Fruit fly (Drosophila melanogaster) whole organism, embryonic: ENCODE data around the gene Rbp.

Experiments used
- ATbp ChIP-seq: fragments of 200-800 bp; sonication (Bioruptor generic); optimal IDR thresholded peaks from 2 replicates; lab custom pipeline; 2017; ENCODE audit warnings: missing biosample characterization, mild to moderate bottlenecking, missing genetic modification characterization, missing genetic modification reagents
- BEAF-32 ChIP-seq: fragments of 200-800 bp; sonication (Bioruptor generic); optimal IDR thresholded peaks from 3 replicates; lab custom pipeline; 2017; ENCODE audit warnings: missing biosample characterization, missing genetic modification characterization, mild to moderate bottlenecking, moderate library complexity, missing genetic modification reagents
- C15 ChIP-seq: fragments of 200-800 bp; sonication (Bioruptor generic); IDR thresholded peaks from 3 replicates; pipeline ENCODE4 v1.3.6; 2022; ENCODE audit warnings: missing biosample characterization, missing genetic modification characterization
- CG1024 ChIP-seq: fragments of 200-800 bp; sonication (Bioruptor generic); IDR thresholded peaks from 2 replicates; pipeline ENCODE4 v1.3.6; 2022; ENCODE audit warnings: missing biosample characterization, missing genetic modification characterization
- CG10366 ChIP-seq: fragments of 200-800 bp; sonication (Bioruptor generic); IDR thresholded peaks from 2 replicates; pipeline ENCODE4 v1.3.6; 2022; ENCODE audit warnings: missing biosample characterization, missing genetic modification characterization
- CG11696 ChIP-seq: fragments of 200-800 bp; sonication (Bioruptor generic); IDR thresholded peaks from 2 replicates; pipeline ENCODE4 v1.3.6; 2022; ENCODE audit warnings: missing biosample characterization, missing genetic modification characterization
- CG11723 ChIP-seq: fragments of 200-800 bp; sonication (Bioruptor generic); optimal IDR thresholded peaks from 2 replicates; lab custom pipeline; 2017; ENCODE audit warnings: missing biosample characterization, mild to moderate bottlenecking, missing genetic modification characterization
- CG12744 ChIP-seq: fragments of 200-800 bp; sonication (Bioruptor generic); optimal IDR thresholded peaks from 2 replicates; lab custom pipeline; 2016; ENCODE audit warnings: missing biosample characterization, missing genetic modification characterization
- CG15269 ChIP-seq: fragments of 200-800 bp; sonication (Bioruptor generic); optimal IDR thresholded peaks from 2 replicates; lab custom pipeline; 2018; ENCODE audit warnings: missing biosample characterization, mild to moderate bottlenecking, missing genetic modification characterization, moderate library complexity
- CG17359 ChIP-seq: fragments of 200-800 bp; sonication (Bioruptor generic); optimal IDR thresholded peaks from 3 replicates; lab custom pipeline; 2018; ENCODE audit warnings: missing biosample characterization, mild to moderate bottlenecking, missing genetic modification characterization, moderate library complexity
- CG17385 ChIP-seq: fragments of 200-800 bp; sonication (Bioruptor generic); optimal IDR thresholded peaks from 3 replicates; lab custom pipeline; 2018; ENCODE audit warnings: missing biosample characterization, mild to moderate bottlenecking, missing genetic modification characterization
- CG17612 ChIP-seq: fragments of 200-800 bp; sonication (Bioruptor generic); IDR thresholded peaks from 2 replicates; pipeline ENCODE4 v1.3.6; 2022; ENCODE audit warnings: missing biosample characterization, missing genetic modification characterization
- CG17829 ChIP-seq: fragments of 200-800 bp; optimal IDR thresholded peaks from 2 replicates; lab custom pipeline; 2019; ENCODE audit warnings: missing biosample characterization, mild to moderate bottlenecking, missing genetic modification characterization, moderate library complexity
- CG18619 ChIP-seq: fragments of 200-800 bp; sonication (Bioruptor generic); optimal IDR thresholded peaks from 3 replicates; lab custom pipeline; 2017; ENCODE audit warnings: missing biosample characterization, mild to moderate bottlenecking, missing genetic modification characterization
- CG2120 ChIP-seq: fragments of 200-800 bp; sonication (Bioruptor generic); optimal IDR thresholded peaks from 3 replicates; lab custom pipeline; 2016; ENCODE audit warnings: missing biosample characterization, missing genetic modification characterization
- CG2712 ChIP-seq: fragments of 200-800 bp; optimal IDR thresholded peaks from 3 replicates; lab custom pipeline; 2019; ENCODE audit warnings: missing biosample characterization, mild to moderate bottlenecking, missing genetic modification characterization, moderate library complexity
- CG30020 ChIP-seq: fragments of 200-800 bp; optimal IDR thresholded peaks from 2 replicates; lab custom pipeline; 2019; ENCODE audit warnings: missing biosample characterization, mild to moderate bottlenecking, missing genetic modification characterization, moderate library complexity
- CG34224 ChIP-seq: fragments of 200-800 bp; sonication (Bioruptor generic); IDR thresholded peaks from 3 replicates; pipeline ENCODE4 v1.3.6; 2022; ENCODE audit warnings: missing biosample characterization, missing genetic modification characterization; ENCODE audit not compliant: partially characterized antibody
- CG3847 ChIP-seq: fragments of 200-800 bp; sonication (Bioruptor generic); IDR thresholded peaks from 2 replicates; pipeline ENCODE4 v1.3.6; 2022; ENCODE audit warnings: missing biosample characterization, missing genetic modification characterization
- CG4730 ChIP-seq: fragments of 200-800 bp; sonication (Bioruptor generic); IDR thresholded peaks from 2 replicates; pipeline ENCODE4 v1.3.6; 2022; ENCODE audit warnings: missing biosample characterization, missing genetic modification characterization
- CG6689 ChIP-seq: fragments of 200-800 bp; sonication (Bioruptor generic); IDR thresholded peaks from 2 replicates; pipeline ENCODE4 v1.3.6; 2022; ENCODE audit warnings: missing biosample characterization, missing genetic modification characterization
- CG6765 ChIP-seq: fragments of 200-800 bp; sonication (Bioruptor generic); optimal IDR thresholded peaks from 3 replicates; lab custom pipeline; 2017; ENCODE audit warnings: missing biosample characterization, mild to moderate bottlenecking, missing genetic modification characterization
- CG6854 ChIP-seq: fragments of 200-800 bp; sonication (Bioruptor generic); optimal IDR thresholded peaks from 3 replicates; lab custom pipeline; 2017; ENCODE audit warnings: missing biosample characterization, mild to moderate bottlenecking, missing genetic modification characterization
- CG7556 ChIP-seq: fragments of 200-800 bp; sonication (Bioruptor generic); optimal IDR thresholded peaks from 2 replicates; lab custom pipeline; 2017; ENCODE audit warnings: missing biosample characterization, mild to moderate bottlenecking, missing genetic modification characterization
- CG8478 ChIP-seq: fragments of >200 bp; optimal IDR thresholded peaks from 2 replicates; lab custom pipeline; 2018
- Fer3 ChIP-seq: fragments of 200-800 bp; sonication (Bioruptor generic); optimal IDR thresholded peaks from 2 replicates; lab custom pipeline; 2018; ENCODE audit warnings: missing biosample characterization, mild to moderate bottlenecking, missing genetic modification characterization, moderate library complexity
- Hey ChIP-seq: fragments of 200-800 bp; sonication (Bioruptor generic); optimal IDR thresholded peaks from 3 replicates; lab custom pipeline; 2018; ENCODE audit warnings: missing biosample characterization, mild to moderate bottlenecking, missing genetic modification characterization
- Nf-YA ChIP-seq: fragments of 200-800 bp; sonication (Bioruptor generic); IDR thresholded peaks from 2 replicates; pipeline ENCODE4 v1.3.6; 2022; ENCODE audit warnings: missing biosample characterization, missing genetic modification characterization
- Pdp1 ChIP-seq, 2 experiments: fragments of 200-800 bp; sonication (Bioruptor generic); optimal IDR thresholded peaks; 3 replicates each; lab custom pipeline; 2016; ENCODE audit warnings: missing biosample characterization in 2 of 2, missing genetic modification characterization in 2 of 2, mild to moderate bottlenecking in 1 of 2, moderate library complexity in 1 of 2
- TFAM ChIP-seq: fragments of 200-800 bp; sonication (Bioruptor generic); optimal IDR thresholded peaks from 2 replicates; lab custom pipeline; 2017; ENCODE audit warnings: missing biosample characterization, missing genetic modification characterization, inconsistent platforms
- Tbp ChIP-seq: fragments of >200 bp; optimal IDR thresholded peaks from 2 replicates; lab custom pipeline; 2018; ENCODE audit warnings: missing biosample characterization, missing genetic modification characterization
- Xrp1 ChIP-seq: fragments of 200-800 bp; sonication (Bioruptor generic); IDR thresholded peaks from 2 replicates; pipeline ENCODE4 v1.3.6; 2022; ENCODE audit warnings: missing biosample characterization, missing genetic modification characterization
- al ChIP-seq: fragments of 200-800 bp; sonication (Bioruptor generic); IDR thresholded peaks from 2 replicates; pipeline ENCODE4 v1.3.6; 2022; ENCODE audit warnings: missing biosample characterization, missing genetic modification characterization
- bigmax ChIP-seq: fragments of 200-800 bp; sonication (Bioruptor generic); optimal IDR thresholded peaks from 2 replicates; lab custom pipeline; 2018; ENCODE audit warnings: missing biosample characterization, mild to moderate bottlenecking, missing genetic modification characterization
- bowl ChIP-seq: fragments of 200-800 bp; sonication (Bioruptor generic); IDR thresholded peaks from 2 replicates; pipeline ENCODE4 v1.3.6; 2022; ENCODE audit warnings: missing biosample characterization, missing genetic modification characterization
- cad ChIP-seq: fragments of >200 bp; optimal IDR thresholded peaks from 2 replicates; lab custom pipeline; 2017; ENCODE audit warnings: missing biosample characterization, missing genetic modification characterization
- chn ChIP-seq: fragments of 200-800 bp; sonication (Bioruptor generic); optimal IDR thresholded peaks from 2 replicates; lab custom pipeline; 2016; ENCODE audit warnings: missing biosample characterization, missing genetic modification characterization
- crol ChIP-seq: fragments of 200-800 bp; sonication (Bioruptor generic); IDR thresholded peaks from 2 replicates; pipeline ENCODE4 v1.3.6; 2022; ENCODE audit warnings: missing biosample characterization, missing genetic modification characterization
- dpn ChIP-seq, 2 experiments: fragments of 200-800 bp; sonication (Bioruptor generic); optimal IDR thresholded peaks; 3 replicates each; lab custom pipeline; 2016; ENCODE audit warnings: missing biosample characterization in 2 of 2, missing genetic modification characterization in 2 of 2
- grn ChIP-seq: fragments of 200-800 bp; sonication (Bioruptor generic); optimal IDR thresholded peaks from 3 replicates; lab custom pipeline; 2017; ENCODE audit warnings: missing biosample characterization, missing genetic modification characterization
- ind ChIP-seq: fragments of 200-800 bp; sonication (Bioruptor generic); optimal IDR thresholded peaks from 3 replicates; lab custom pipeline; 2016; ENCODE audit warnings: missing biosample characterization, missing genetic modification characterization
- jigr1 ChIP-seq: fragments of 200-800 bp; sonication (Bioruptor generic); IDR thresholded peaks from 3 replicates; pipeline ENCODE4 v1.3.6; 2022; ENCODE audit warnings: missing biosample characterization, missing genetic modification characterization
- lmd ChIP-seq: fragments of 200-800 bp; sonication (Bioruptor generic); IDR thresholded peaks from 2 replicates; pipeline ENCODE4 v1.3.6; 2022; ENCODE audit warnings: missing biosample characterization, missing genetic modification characterization
- mam ChIP-seq: fragments of 200-800 bp; sonication (Bioruptor generic); optimal IDR thresholded peaks from 3 replicates; lab custom pipeline; 2016; ENCODE audit warnings: missing biosample characterization, missing genetic modification characterization
- otp ChIP-seq: fragments of 200-800 bp; sonication (Bioruptor generic); IDR thresholded peaks from 3 replicates; pipeline ENCODE4, ENCODE4 v1.3.6; 2022; ENCODE audit warnings: missing biosample characterization, missing genetic modification characterization
- phol ChIP-seq: fragments of 200-800 bp; sonication (Bioruptor generic); optimal IDR thresholded peaks from 3 replicates; lab custom pipeline; 2018; ENCODE audit warnings: missing biosample characterization, mild to moderate bottlenecking, missing genetic modification characterization, moderate library complexity
- schlank ChIP-seq: fragments of 200-800 bp; sonication (Bioruptor generic); optimal IDR thresholded peaks from 2 replicates; lab custom pipeline; 2018; ENCODE audit warnings: missing biosample characterization, mild to moderate bottlenecking, missing genetic modification characterization
- slbo ChIP-seq: fragments of 200-800 bp; sonication (Bioruptor generic); IDR thresholded peaks from 2 replicates; pipeline ENCODE4 v1.3.6; 2022; ENCODE audit warnings: missing biosample characterization, missing genetic modification characterization
- stc ChIP-seq: fragments of 200-800 bp; sonication (Bioruptor generic); IDR thresholded peaks from 2 replicates; pipeline ENCODE4 v1.3.6; 2022; ENCODE audit warnings: missing biosample characterization, missing genetic modification characterization
- tgo ChIP-seq: fragments of 200-800 bp; sonication (Bioruptor generic); IDR thresholded peaks from 3 replicates; pipeline ENCODE4 v1.3.6; 2022; ENCODE audit warnings: missing biosample characterization, missing genetic modification characterization
- vfl ChIP-seq: fragments of 200-800 bp; sonication (Bioruptor generic); optimal IDR thresholded peaks from 2 replicates; lab custom pipeline; 2016; ENCODE audit warnings: missing biosample characterization, missing genetic modification characterization
- vnd ChIP-seq: fragments of 200-800 bp; sonication (Bioruptor generic); IDR thresholded peaks from 3 replicates; pipeline ENCODE4 v1.3.6; 2022; ENCODE audit warnings: missing biosample characterization, missing genetic modification characterization; ENCODE audit not compliant: partially characterized antibody

Rbp gene

dm6 chr3R:15347822-15348221 lies 26.6 kb upstream of the Rbp start, which contains the start of the genes CG42726 and CG42727 (continued):
- TF ChIP-seq chn (GFP tag; lab: Kevin White, UChicago) (no peak), BEAF-32 (GFP tag; lab: Kevin White, UChicago) (peak; percentile 14), CG1024 (GFP tag; lab: Robert Waterston, UW) (no peak), phol (tag; lab: Kevin White, UChicago) (peak; percentile 47), mam (GFP tag; lab: Kevin White, UChicago) (peak; percentile 33), CG12744 (GFP tag; lab: Kevin White, UChicago) (no peak), slbo (GFP tag; lab: Robert Waterston, UW) (peak; percentile 58; the same call in 1 of the 2 replicates), al (GFP tag; lab: Robert Waterston, UW) (no peak), bigmax (GFP tag; lab: Kevin White, UChicago) (no peak), grn (GFP tag; lab: Kevin White, UChicago) (no peak), CG11696 (GFP tag; lab: Robert Waterston, UW) (peak; percentile 41; the same call in 1 of the 2 replicates), CG2120 (GFP tag; lab: Kevin White, UChicago) (peak; percentile 62), CG7556 (GFP tag; lab: Kevin White, UChicago) (peak; percentile 2), stc (0 out of 2 replicates have a peak, but pooled peaks have one; percentile 31), ATbp (GFP tag; lab: Kevin White, UChicago) (no peak), CG17612 (0 out of 2 replicates have a peak, but pooled peaks have one; percentile 33), bowl (GFP tag; lab: Robert Waterston, UW) (no peak), schlank (tag; lab: Kevin White, UChicago) (no peak), CG15269 (tag; lab: Kevin White, UChicago) (peak; percentile 18), Fer3 (tag; lab: Kevin White, UChicago) (peak; percentile 6), TFAM (GFP tag; lab: Kevin White, UChicago) (no peak), CG3847 (peak; percentile 18; the same call in 1 of the 2 replicates), CG34224 (GFP tag; lab: Robert Waterston, UW) (no peak), CG8478 (lab: Kevin White, UChicago) (no peak), Tbp (GFP tag; lab: Kevin White, UChicago) (no peak), ind (GFP tag; lab: Kevin White, UChicago) (peak; percentile 39), lmd (GFP tag; lab: Robert Waterston, UW) (peak; percentile 40), Xrp1 (GFP tag; lab: Robert Waterston, UW) (peak; percentile 37; the same call in 1 of the 2 replicates), CG6765 (no peak), CG4730 (GFP tag; lab: Robert Waterston, UW) (0 out of 2 replicates have a peak, but pooled peaks have one; percentile 19), CG11723 (GFP tag; lab: Kevin White, UChicago) (no peak), CG10366 (GFP tag; lab: Robert Waterston, UW) (peak; percentile 40; the same call in 1 of the 2 replicates), C15 (GFP tag; lab: Robert Waterston, UW) (no peak), Pdp1 (GFP tag; optimal IDR thresholded peaks at IDR 0.05; lab: Kevin White, UChicago) (peak in 1 of 2 experiments; percentile 31), otp (GFP tag; lab: Robert Waterston, UW) (no peak), CG17385 (peak; percentile 96), CG17829 (tag; lab: Kevin White, UChicago) (peak; percentile 42), tgo (GFP tag; lab: Robert Waterston, UW) (peak; percentile 14; the same call in 1 of the 3 replicates), CG6854 (GFP tag; lab: Kevin White, UChicago) (no peak), CG18619 (GFP tag; lab: Kevin White, UChicago) (peak; percentile 17), CG6689 (peak; percentile 38; the same call in 1 of the 2 replicates), crol (GFP tag; lab: Robert Waterston, UW) (no peak), jigr1 (GFP tag; lab: Robert Waterston, UW) (no peak), Nf-YA (GFP tag; lab: Robert Waterston, UW) (no peak), CG30020 (tag; lab: Kevin White, UChicago) (no peak), CG2712 (tag; lab: Kevin White, UChicago) (peak; percentile 55), vnd (GFP tag; lab: Robert Waterston, UW) (no peak), Hey (tag; lab: Kevin White, UChicago) (no peak), dpn (GFP tag; optimal IDR thresholded peaks at IDR 0.05; lab: Kevin White, UChicago) (peak in 1 of 2 experiments; percentile 46), CG17359 (tag; lab: Kevin White, UChicago) (peak; percentile 28), cad (GFP tag; lab: Kevin White, UChicago) (no peak), vfl (GFP tag; lab: Kevin White, UChicago) (peak; percentile 16)
